Worm (Caenorhabditis elegans): Measurements from ENCODE around the gene C16C8.20.
"Not testable (repeated sequence)": the region's sequence is repeated elsewhere in the genome, so short reads cannot be mapped to it uniquely, and the experiment has no call there.

ce11 chrII:3490797-3491196, 44.0 kb downstream of the C16C8.20 start, which contains the start of gene fbxb-112:
- TF ChIP-seq lin-13 (tag; optimal IDR thresholded peaks at IDR 0.05); pha-4 (tag; optimal IDR thresholded peaks at IDR 0.05); mls-2 (tag; optimal IDR thresholded peaks at IDR 0.05); unc-62 (GFP tag; optimal IDR thresholded peaks at IDR 0.05); bed-3 (GFP tag; optimal IDR thresholded peaks at IDR 0.05); nhr-237 (tag; optimal IDR thresholded peaks at IDR 0.05); unc-39 (tag; optimal IDR thresholded peaks at IDR 0.05); sem-2 (GFP tag; optimal IDR thresholded peaks at IDR 0.05); zip-8 (tag; optimal IDR thresholded peaks at IDR 0.05); nhr-28 (tag; optimal IDR thresholded peaks at IDR 0.05); flh-1 (GFP tag; optimal IDR thresholded peaks at IDR 0.05); mep-1 (tag; optimal IDR thresholded peaks at IDR 0.05); ceh-43 (GFP tag; optimal IDR thresholded peaks at IDR 0.05); mab-5 (tag; optimal IDR thresholded peaks at IDR 0.05): not testable (repeated sequence)

All from whole organism, mixed stage, embryonic.